Worm (Caenorhabditis elegans) whole organism, L1 larva: ENCODE data around the gene F59C12.4.

Experiments used
- C04F5.9 ChIP-seq: sonication (generic microtip); optimal IDR thresholded peaks from 2 replicates; lab custom pipeline; 2016; ENCODE audit warnings: missing genetic modification characterization, missing compliant biosample characterization
- blmp-1 ChIP-seq: fragments of 150-350 bp; optimal IDR thresholded peaks from 2 replicates; lab custom pipeline; 2014; ENCODE audit warnings: missing biosample characterization, missing genetic modification characterization
- fos-1 ChIP-seq: fragments of 150-350 bp; optimal IDR thresholded peaks from 2 replicates; lab custom pipeline; 2014; ENCODE audit warnings: missing biosample characterization, missing genetic modification characterization

DNA sequence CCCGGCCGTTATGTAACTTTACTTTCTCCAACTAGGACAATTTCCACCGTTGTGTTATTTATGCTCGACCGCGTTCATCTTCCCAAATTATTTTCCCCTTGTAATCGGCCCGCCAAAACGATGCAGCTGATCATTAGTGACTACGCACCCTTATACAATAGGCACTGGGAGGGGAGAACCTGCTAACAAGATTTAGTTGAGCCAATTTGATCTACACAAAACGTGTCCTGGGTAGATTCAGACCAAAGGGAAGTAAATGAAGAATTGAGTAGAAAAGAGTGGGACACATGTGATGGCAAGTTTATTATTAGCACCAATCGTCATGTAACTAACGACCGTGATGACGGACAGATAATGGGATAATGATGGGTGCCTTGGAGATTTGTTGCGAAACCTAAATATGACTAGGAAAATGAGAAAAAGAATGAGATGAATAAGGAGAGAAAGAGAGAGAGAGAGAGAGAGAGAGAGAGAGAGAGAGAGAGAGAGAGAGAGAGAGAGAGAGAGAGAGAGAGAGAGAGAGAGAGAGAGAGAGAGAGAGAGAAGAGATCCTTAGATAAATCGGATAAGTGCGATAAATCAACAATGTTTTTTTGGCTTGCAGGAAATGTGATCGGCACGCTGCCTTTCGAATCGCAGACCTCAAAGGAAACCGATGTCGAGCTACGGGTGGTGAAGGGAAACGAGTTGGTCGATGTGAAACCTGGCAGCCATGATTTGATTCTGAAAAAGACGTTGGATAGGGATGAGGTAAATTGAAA, 6.7 kb downstream of the F59C12.4 start:
- TF ChIP-seq fos-1 (tag; lab: Kevin White, UChicago) = no peak
- TF ChIP-seq C04F5.9 (tag; lab: Kevin White, UChicago) = no peak
- no peak for TF ChIP-seq blmp-1
